Worm (Caenorhabditis elegans) whole organism, late embryonic: ENCODE measurements around the gene clec-173.

Experiments used
- ceh-45 ChIP-seq: fragments of 200-800 bp; sonication (Bioruptor generic); IDR thresholded peaks from 2 replicates; pipeline ENCODE4 v1.3.6; 2022; ENCODE audit warnings: missing genetic modification reagents, missing genetic modification characterization, missing compliant biosample characterization
- fkh-10 ChIP-seq: fragments of 150-350 bp; optimal IDR thresholded peaks from 2 replicates; lab custom pipeline; 2014; ENCODE audit warnings: missing biosample characterization, missing genetic modification reagents, missing genetic modification characterization
- hlh-15 ChIP-seq: sonication (generic microtip); optimal IDR thresholded peaks from 2 replicates; lab custom pipeline; 2016; ENCODE audit warnings: missing genetic modification characterization, missing compliant biosample characterization
- nhr-11 ChIP-seq: fragments of 150-350 bp; optimal IDR thresholded peaks from 2 replicates; lab custom pipeline; 2014; ENCODE audit warnings: missing biosample characterization, missing genetic modification characterization
- pax-1 ChIP-seq: fragments of 150-350 bp; optimal IDR thresholded peaks from 2 replicates; lab custom pipeline; 2014; ENCODE audit warnings: missing biosample characterization, missing genetic modification characterization
- pha-4 ChIP-seq: fragments of 150-350 bp; optimal IDR thresholded peaks from 2 replicates; lab custom pipeline; 2018; ENCODE audit warnings: missing biosample characterization, missing genetic modification reagents, missing genetic modification characterization
- unc-42 ChIP-seq: sonication (generic microtip); optimal IDR thresholded peaks from 2 replicates; lab custom pipeline; 2016; ENCODE audit warnings: missing genotype, missing genetic modification characterization, missing compliant biosample characterization
- zip-5 ChIP-seq: sonication (generic microtip); optimal IDR thresholded peaks from 2 replicates; lab custom pipeline; 2016; ENCODE audit warnings: missing genetic modification characterization, missing compliant biosample characterization

DNA sequence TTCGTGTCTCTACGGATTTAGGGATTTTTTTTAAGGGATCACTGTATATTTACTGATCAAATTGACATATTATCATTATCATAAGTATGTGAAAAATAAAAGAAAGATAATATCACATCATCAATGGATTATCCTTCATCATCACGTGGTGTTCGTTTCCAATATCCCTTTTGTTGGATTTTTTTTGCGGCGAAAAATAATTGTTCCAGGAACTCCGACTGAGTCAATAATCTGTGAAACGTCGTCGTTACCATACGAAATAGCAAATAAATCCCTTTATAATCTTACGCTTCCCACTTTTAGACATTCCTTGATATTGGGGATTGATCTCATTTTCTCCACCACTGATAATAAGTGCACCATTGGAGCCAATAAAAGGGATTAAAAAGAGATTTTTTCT, 17.5 kb downstream of the clec-173 start:
- TF ChIP-seq pax-1 (tag; lab: Kevin White, UChicago) (no peak), pha-4 (no peak), nhr-11 (tag; lab: Kevin White, UChicago) (no peak), hlh-15 (no peak), fkh-10 (GFP tag; lab: Kevin White, UChicago) (no peak), ceh-45 (GFP tag; lab: Robert Waterston, UW) (no peak), zip-5 (tag; lab: Kevin White, UChicago) (no peak), unc-42 (no peak)
